Fruit fly (Drosophila melanogaster) S2 (cell line): ENCODE data around the gene Pde1c.

Experiments used
- CG8478 ChIP-seq: fragments of >200 bp; optimal IDR thresholded peaks from 2 replicates; lab custom pipeline; 2018
- CTCF ChIP-seq, 2 experiments: fragments of >200 bp; optimal IDR thresholded peaks; 2 replicates each; lab custom pipeline; 2018

- TF ChIP-seq CG8478 (lab: Kevin White, UChicago): no peak
- TF ChIP-seq CTCF (optimal IDR thresholded peaks at IDR 0.05; lab: Kevin White, UChicago): no peak
These were observed 35.3 kb upstream of the Pde1c start for dm6 chr2L:11963422-11964322.
